Fruit fly (Drosophila melanogaster): Measurements from ENCODE around the gene Noc1.

Noc1 gene

DNA sequence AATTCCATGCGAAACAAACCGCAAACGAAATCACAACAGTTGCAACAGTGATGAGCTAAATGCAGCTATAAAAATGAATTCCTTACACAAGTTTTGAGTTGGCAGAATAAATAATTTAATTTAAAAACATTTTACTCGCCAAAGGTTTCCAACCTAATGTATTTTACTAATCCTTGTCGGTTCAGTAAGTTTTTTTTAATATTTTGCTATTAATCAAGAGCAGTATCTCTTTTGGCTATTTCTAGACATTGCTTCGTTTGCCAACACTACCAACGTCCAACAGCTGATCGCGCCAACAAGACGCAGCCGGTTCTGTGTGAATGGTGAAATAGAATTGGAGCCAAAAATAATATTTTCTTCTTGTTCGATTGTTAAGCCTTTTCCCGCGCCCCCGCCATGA is 9.9 kb upstream of the Noc1 start, which contains the start of the genes CG32075, CG45101 and SuUR (continued):
- TF ChIP-seq eg (GFP tag; IDR thresholded peaks at IDR 0.05) (peak; percentile 88; the same call in 2 of the 3 replicates), vri (GFP tag; optimal IDR thresholded peaks at IDR 0.05) (peak; percentile 73), OdsH (GFP tag; optimal IDR thresholded peaks at IDR 0.05) (peak; percentile 89), fkh (GFP tag; optimal IDR thresholded peaks at IDR 0.05) (peak; percentile 43), dsx (GFP tag; optimal IDR thresholded peaks at IDR 0.05; ENCODE audit: poor library complexity, severe bottlenecking) (peak; percentile 66), salr (GFP tag; optimal IDR thresholded peaks at IDR 0.05) (peak; percentile 43 to 59), Eip93F (GFP tag; optimal IDR thresholded peaks at IDR 0.05) (peak; percentile 38), topi (GFP tag; optimal IDR thresholded peaks at IDR 0.05) (peak; percentile 86), CG4318 (GFP tag; optimal IDR thresholded peaks at IDR 0.05) (peak; percentile 68), Sox102F (GFP tag; optimal IDR thresholded peaks at IDR 0.05) (peak; percentile 81), Met (GFP tag; optimal IDR thresholded peaks at IDR 0.05) (peak; percentile 87), achi (GFP tag; optimal IDR thresholded peaks at IDR 0.05) (peak; percentile 83), CG8319 (GFP tag; optimal IDR thresholded peaks at IDR 0.05) (peak; percentile 81), CG10631 (GFP tag; optimal IDR thresholded peaks at IDR 0.05) (peak; percentile 89), Ets21C (GFP tag; optimal IDR thresholded peaks at IDR 0.05) (peak; percentile 85), CG3032 (tag; optimal IDR thresholded peaks at IDR 0.05) (peak; percentile 78), CG11902 (GFP tag; optimal IDR thresholded peaks at IDR 0.05) (peak; percentile 73), CG32006 (GFP tag; optimal IDR thresholded peaks at IDR 0.05) (peak; percentile 82), fd85E (GFP tag; optimal IDR thresholded peaks at IDR 0.05) (no peak), fd59A (GFP tag; optimal IDR thresholded peaks at IDR 0.05) (peak; percentile 39), Hr38 (GFP tag; optimal IDR thresholded peaks at IDR 0.05) (peak; percentile 65), CG6854 (GFP tag; optimal IDR thresholded peaks at IDR 0.05) (no peak), dac (GFP tag; optimal IDR thresholded peaks at IDR 0.05) (peak; percentile 52), CG3919 (GFP tag; optimal IDR thresholded peaks at IDR 0.05) (peak; percentile 76), CG6808 (GFP tag; optimal IDR thresholded peaks at IDR 0.05) (no peak), ss (GFP tag; optimal IDR thresholded peaks at IDR 0.05) (peak; percentile 7 to 67), pdm3 (GFP tag; optimal IDR thresholded peaks at IDR 0.05) (peak; percentile 90), net (GFP tag; optimal IDR thresholded peaks at IDR 0.05) (peak; percentile 73), Sox14 (GFP tag; optimal IDR thresholded peaks at IDR 0.05) (peak; percentile 89)

DNA sequence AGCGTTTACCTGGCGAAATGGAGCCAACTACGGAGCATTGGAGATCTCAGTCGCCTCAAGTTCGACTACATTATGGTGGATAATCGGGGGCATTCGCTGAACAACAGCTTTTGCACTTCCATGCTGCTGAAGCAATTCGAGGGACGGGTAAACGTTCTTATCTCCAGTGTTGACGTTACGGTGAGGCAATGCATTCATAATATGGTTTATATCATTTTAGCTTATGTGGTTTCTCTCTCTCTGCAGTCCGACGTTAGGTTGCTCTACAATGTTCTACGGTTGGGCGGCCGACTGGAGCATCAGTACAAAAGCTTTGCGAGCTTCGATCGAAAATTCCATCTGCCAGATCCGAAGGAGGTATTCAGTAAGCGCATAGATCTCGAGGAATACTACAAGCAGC is 8.7 kb upstream of the Noc1 start:
- peak; percentile 16 for TF ChIP-seq Eip78C (GFP tag)
- TF ChIP-seq ss (GFP tag; optimal IDR thresholded peaks at IDR 0.05) = no peak
- TF ChIP-seq vri (GFP tag; optimal IDR thresholded peaks at IDR 0.05) = peak; percentile 82
- peak; percentile 10 for TF ChIP-seq fkh (GFP tag; optimal IDR thresholded peaks at IDR 0.05)

DNA sequence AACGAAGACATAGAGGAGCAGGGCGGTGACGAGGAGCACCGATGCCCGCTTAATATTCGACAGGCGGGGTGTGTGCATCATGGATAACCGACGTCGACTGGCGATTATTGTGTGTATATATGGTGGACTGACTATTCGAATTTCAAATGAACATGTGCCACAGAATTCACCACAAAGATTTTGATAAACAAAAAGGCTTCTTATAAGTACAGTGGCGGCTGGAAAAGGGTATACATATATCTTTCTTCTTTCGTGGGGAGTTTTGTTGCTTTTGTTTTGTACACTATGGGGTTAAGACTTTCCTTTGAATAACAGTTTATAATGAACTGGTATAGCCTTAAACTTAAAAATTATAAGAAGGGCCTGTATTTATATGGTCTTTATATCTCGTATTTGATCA is 4.8 kb upstream of the Noc1 start, which contains the start of gene CG6310:
Gene CG6310 (minus strand): TSS at position 101 of the 400 bp plus-strand sequence.
- TF ChIP-seq CG6163 (GFP tag; IDR thresholded peaks at IDR 0.05) (no peak), eg (GFP tag; IDR thresholded peaks at IDR 0.05) (0 out of 3 replicates have a peak, but pooled peaks have one; percentile 8), esn (GFP tag; optimal IDR thresholded peaks at IDR 0.05) (peak; percentile 0), CG31627 (GFP tag; optimal IDR thresholded peaks at IDR 0.05) (no peak)

DNA sequence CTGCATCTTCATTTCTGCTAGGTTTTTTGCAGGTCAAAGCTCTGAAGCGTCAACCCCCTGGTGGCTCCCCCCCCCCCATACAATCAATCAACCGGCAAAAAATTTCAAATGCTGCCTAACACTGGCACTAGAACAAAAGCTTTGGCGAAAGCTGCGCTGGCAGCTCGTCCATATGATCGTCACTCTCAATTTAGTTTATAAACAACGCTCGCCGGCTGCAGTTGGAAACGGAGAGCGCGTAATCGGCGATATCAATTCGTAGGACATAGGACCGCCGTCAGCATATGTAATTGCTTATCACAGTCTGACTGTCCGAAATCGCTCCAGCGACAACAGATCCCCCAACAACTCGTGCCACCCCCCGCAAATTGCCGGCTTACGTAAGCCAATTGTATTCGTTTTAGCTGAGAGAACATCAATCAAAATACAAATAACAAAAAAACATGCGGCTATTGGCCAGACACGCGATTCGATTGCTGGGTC is 4.2 kb upstream of the Noc1 start, which contains the start of gene Mocs1:
Gene Mocs1 (plus strand): TSS at position 155 of the 483 bp plus-strand sequence.
- TF ChIP-seq CG3919 (GFP tag; optimal IDR thresholded peaks at IDR 0.05) (no peak), CG32006 (GFP tag; optimal IDR thresholded peaks at IDR 0.05) (no peak), CG6163 (GFP tag; IDR thresholded peaks at IDR 0.05) (peak; percentile 39; the same call in 1 of the 3 replicates), vri (GFP tag; optimal IDR thresholded peaks at IDR 0.05) (peak; percentile 99), Met (GFP tag; optimal IDR thresholded peaks at IDR 0.05) (no peak), fd59A (GFP tag; optimal IDR thresholded peaks at IDR 0.05) (no peak), topi (GFP tag; optimal IDR thresholded peaks at IDR 0.05) (no peak), CG6276 (GFP tag; optimal IDR thresholded peaks at IDR 0.05) (no peak), pdm3 (GFP tag; optimal IDR thresholded peaks at IDR 0.05) (no peak), dsx (GFP tag; optimal IDR thresholded peaks at IDR 0.05; ENCODE audit: poor library complexity, severe bottlenecking) (no peak), CG6808 (GFP tag; optimal IDR thresholded peaks at IDR 0.05) (no peak), Sox102F (GFP tag; optimal IDR thresholded peaks at IDR 0.05) (no peak), Eip75B (GFP tag; optimal IDR thresholded peaks at IDR 0.05) (no peak), Blimp-1 (GFP tag; optimal IDR thresholded peaks at IDR 0.05) (no peak), cyc (GFP tag; optimal IDR thresholded peaks at IDR 0.05) (no peak), CG3032 (tag; optimal IDR thresholded peaks at IDR 0.05) (no peak), CG8119 (GFP tag; IDR thresholded peaks at IDR 0.05) (no peak), CG16779 (tag; optimal IDR thresholded peaks at IDR 0.05) (no peak)

Measured in whole organism, prepupa.